Worm (Caenorhabditis elegans): ENCODE data around the gene poml-1.
A peak's percentile ranks its signal among the peaks of the same experiment; 100 is the strongest.

poml-1 gene

ce11 chrX:13768562-13768961, 45.8 kb upstream of the poml-1 start (continued):
- TF ChIP-seq B0019.2 (GFP tag; conservative IDR thresholded peaks at IDR 0.05) (no peak), tbx-9 (tag; optimal IDR thresholded peaks at IDR 0.05; ENCODE audit: borderline replicate concordance) (no peak), madf-10 (tag; optimal IDR thresholded peaks at IDR 0.05) (no peak), ztf-18 (tag; optimal IDR thresholded peaks at IDR 0.05) (no peak), hrde-1 (tag; optimal IDR thresholded peaks at IDR 0.05; ENCODE audit: borderline replicate concordance) (no peak), F37B4.10 (GFP tag; IDR thresholded peaks at IDR 0.05) (no peak), fkh-3 (tag; optimal IDR thresholded peaks at IDR 0.05) (no peak), nfya-1 (tag; optimal IDR thresholded peaks at IDR 0.05; ENCODE audit: borderline replicate concordance, insufficient read depth) (no peak), Y95B8A.8 (GFP tag; IDR thresholded peaks at IDR 0.05) (no peak), rpc-1 (optimal IDR thresholded peaks at IDR 0.05) (no peak), rpc-1 (tag; optimal IDR thresholded peaks at IDR 0.05) (no peak), rec-8 (tag; optimal IDR thresholded peaks at IDR 0.05) (no peak), aptf-2 (GFP tag; conservative IDR thresholded peaks at IDR 0.05) (no peak), ceh-58 (GFP tag; IDR thresholded peaks at IDR 0.05) (no peak), Y53G8AR.9 (GFP tag; conservative IDR thresholded peaks at IDR 0.05) (no peak), repo-1 (tag; optimal IDR thresholded peaks at IDR 0.05) (no peak), nhr-80 (tag; optimal IDR thresholded peaks at IDR 0.05) (no peak), mes-4 (tag; optimal IDR thresholded peaks at IDR 0.05) (no peak), chd-7 (tag; optimal IDR thresholded peaks at IDR 0.05) (peak; percentile 7), hlh-12 (tag; optimal IDR thresholded peaks at IDR 0.05) (no peak), nfya-2 (GFP tag; IDR thresholded peaks at IDR 0.05) (no peak), ztf-6 (GFP tag; IDR thresholded peaks at IDR 0.05) (no peak), ceh-100 (GFP tag; IDR thresholded peaks at IDR 0.05) (no peak), egrh-3 (GFP tag; IDR thresholded peaks at IDR 0.05) (no peak), F52B5.7 (tag; optimal IDR thresholded peaks at IDR 0.05) (no peak), unc-62 (GFP tag; optimal IDR thresholded peaks at IDR 0.05) (no peak), F39B2.1 (GFP tag; IDR thresholded peaks at IDR 0.05) (no peak), xnd-1 (tag; optimal IDR thresholded peaks at IDR 0.05) (no peak), mcd-1 (GFP tag; IDR thresholded peaks at IDR 0.05) (no peak), gei-17 (GFP tag; optimal IDR thresholded peaks at IDR 0.05) (no peak), bed-2 (GFP tag; IDR thresholded peaks at IDR 0.05) (no peak), akir-1 (GFP tag; optimal IDR thresholded peaks at IDR 0.05) (no peak), madf-3 (GFP tag; IDR thresholded peaks at IDR 0.05) (no peak), ccch-3 (GFP tag; optimal IDR thresholded peaks at IDR 0.05) (no peak), snpc-1.1 (tag; optimal IDR thresholded peaks at IDR 0.05; ENCODE audit: insufficient read depth) (no peak), ztf-3 (GFP tag; optimal IDR thresholded peaks at IDR 0.05) (no peak)

- no peak for TF ChIP-seq nhr-90 (tag; optimal IDR thresholded peaks at IDR 0.05)
- TF ChIP-seq nhr-80 (tag; optimal IDR thresholded peaks at IDR 0.05): peak; percentile 62
- TF ChIP-seq dox-1 (GFP tag; IDR thresholded peaks at IDR 0.05): no peak
- no peak for TF ChIP-seq zim-3 (tag; optimal IDR thresholded peaks at IDR 0.05)
- peak; percentile 95 for TF ChIP-seq unc-62 (GFP tag; optimal IDR thresholded peaks at IDR 0.05)
- TF ChIP-seq ztf-22 (GFP tag; optimal IDR thresholded peaks at IDR 0.05): peak; percentile 9
- no peak for TF ChIP-seq cebp-1 (GFP tag; IDR thresholded peaks at IDR 0.05)
- no peak for TF ChIP-seq cebp-1 (tag; optimal IDR thresholded peaks at IDR 0.05)
- no peak for TF ChIP-seq attf-6 (GFP tag; IDR thresholded peaks at IDR 0.05)
Measured at ce11 chrX:13767282-13767681, 44.6 kb upstream of the poml-1 start.
